Worm (Caenorhabditis elegans) whole organism, mixed stage, embryonic: ENCODE results near the gene nhr-235.

ENCODE experiments used
- blmp-1 ChIP-seq: fragments of 150-350 bp; optimal IDR thresholded peaks from 2 replicates; lab custom pipeline; 2014; ENCODE audit warnings: missing biosample characterization, missing genetic modification characterization
- ces-1 ChIP-seq: fragments of 150-350 bp; optimal IDR thresholded peaks from 2 replicates; lab custom pipeline; 2014; ENCODE audit warnings: missing biosample characterization, missing genetic modification reagents, missing genetic modification characterization
- cnd-1 ChIP-seq: fragments of 200-800 bp; sonication (Bioruptor generic); optimal IDR thresholded peaks from 2 replicates; lab custom pipeline; 2018; ENCODE audit warnings: mild to moderate bottlenecking, missing genetic modification characterization, missing compliant biosample characterization
- elt-3 ChIP-seq: fragments of 150-350 bp; optimal IDR thresholded peaks from 2 replicates; lab custom pipeline; 2014; ENCODE audit warnings: missing biosample characterization, missing genetic modification characterization
- lin-32 ChIP-seq: fragments of 200-800 bp; sonication (Bioruptor generic); optimal IDR thresholded peaks from 2 replicates; lab custom pipeline; 2018; ENCODE audit warnings: mild to moderate bottlenecking, missing genetic modification characterization, missing compliant biosample characterization
- nhr-12 ChIP-seq: fragments of 150-350 bp; optimal IDR thresholded peaks from 2 replicates; lab custom pipeline; 2014; ENCODE audit warnings: missing biosample characterization, missing genetic modification characterization
- nhr-76 ChIP-seq: sonication (generic microtip); optimal IDR thresholded peaks from 2 replicates; lab custom pipeline; 2017; ENCODE audit warnings: missing biosample characterization, missing genetic modification characterization
- snpc-4 ChIP-seq: fragments of 150-350 bp; optimal IDR thresholded peaks from 2 replicates; lab custom pipeline; 2014; ENCODE audit warnings: missing biosample characterization, missing genetic modification characterization
- unc-39 ChIP-seq: fragments of 150-350 bp; optimal IDR thresholded peaks from 2 replicates; lab custom pipeline; 2014; ENCODE audit warnings: missing biosample characterization, missing genetic modification characterization

- TF ChIP-seq elt-3 (tag; lab: Kevin White, UChicago) (no peak), ces-1 (GFP tag; lab: Kevin White, UChicago) (no peak), lin-32 (GFP tag; lab: Kevin White, UChicago) (no peak), nhr-12 (tag; lab: Kevin White, UChicago) (no peak), snpc-4 (no peak), blmp-1 (tag; lab: Kevin White, UChicago) (no peak), unc-39 (tag; lab: Kevin White, UChicago) (no peak), cnd-1 (no peak), nhr-76 (tag; lab: Kevin White, UChicago) (no peak)
Measured at ce11 chrII:12673311-12673710, 32.8 kb downstream of the nhr-235 start.
